Worm (Caenorhabditis elegans) whole organism, L2 larva: ENCODE measurements around the gene sre-26.

ENCODE experiments used
- nhr-21 ChIP-seq: fragments of 150-350 bp; optimal IDR thresholded peaks from 2 replicates; lab custom pipeline; 2014; ENCODE audit warnings: missing biosample characterization, missing genetic modification characterization
- ztf-1 ChIP-seq: fragments of 200-800 bp; sonication (Bioruptor generic); conservative IDR thresholded peaks from 2 replicates; pipeline ENCODE4 v1.3.6; 2022; ENCODE audit warnings: missing genetic modification characterization, missing compliant biosample characterization

- TF ChIP-seq ztf-1 (GFP tag; lab: Robert Waterston, UW) (no peak), nhr-21 (tag; lab: Kevin White, UChicago) (no peak)
These were observed 18.6 kb downstream of the sre-26 start, which contains the start of gene sre-29 for ce11 chrII:12401791-12402190.
